Worm (Caenorhabditis elegans): ENCODE measurements around the gene C53B4.3.

Gene C53B4.3

ce11 chrIV:8947146-8947545 is 26.4 kb downstream of the C53B4.3 start (continued):
- TF ChIP-seq fkh-4 (tag; optimal IDR thresholded peaks at IDR 0.05; ENCODE audit: borderline replicate concordance) (no peak), ceh-88 (GFP tag; IDR thresholded peaks at IDR 0.05) (no peak), nhr-47 (tag; optimal IDR thresholded peaks at IDR 0.05) (peak; percentile 69), ces-1 (GFP tag; optimal IDR thresholded peaks at IDR 0.05) (no peak), unc-86 (tag; optimal IDR thresholded peaks at IDR 0.05) (peak; percentile 55), nhr-71 (tag; optimal IDR thresholded peaks at IDR 0.05) (peak; percentile 91), efl-3 (GFP tag; optimal IDR thresholded peaks at IDR 0.05) (no peak), swsn-7 (tag; optimal IDR thresholded peaks at IDR 0.05) (peak; percentile 42), pax-3 (tag; optimal IDR thresholded peaks at IDR 0.05) (peak; percentile 0), lir-3 (tag; optimal IDR thresholded peaks at IDR 0.05; ENCODE audit: poor library complexity) (peak; percentile 20), isw-1 (GFP tag; IDR thresholded peaks at IDR 0.05) (peak; percentile 20; the same call in 1 of the 2 replicates), lin-39 (tag; optimal IDR thresholded peaks at IDR 0.05) (peak; percentile 67), fkh-10 (GFP tag; optimal IDR thresholded peaks at IDR 0.05) (no peak), rnt-1 (tag; optimal IDR thresholded peaks at IDR 0.05) (peak; percentile 64), snu-23 (GFP tag; optimal IDR thresholded peaks at IDR 0.05) (peak; percentile 52), lin-14 (GFP tag; optimal IDR thresholded peaks at IDR 0.05) (peak; percentile 94), fkh-8 (tag; optimal IDR thresholded peaks at IDR 0.05) (peak; percentile 73), nhr-85 (tag) (no peak), efl-1 (optimal IDR thresholded peaks at IDR 0.05) (peak in 1 of 2 experiments; percentile 33), efl-1 (GFP tag; optimal IDR thresholded peaks at IDR 0.05 in 1 of 2) (peak; percentile 17 to 32)

- TF ChIP-seq unc-30 (tag; optimal IDR thresholded peaks at IDR 0.05): no peak
- peak; percentile 17 for TF ChIP-seq fkh-10 (GFP tag; optimal IDR thresholded peaks at IDR 0.05)
- TF ChIP-seq nhr-71 (tag; optimal IDR thresholded peaks at IDR 0.05): no peak
- TF ChIP-seq egl-13 (tag; optimal IDR thresholded peaks at IDR 0.05): no peak
- no peak for TF ChIP-seq nhr-77 (tag; optimal IDR thresholded peaks at IDR 0.05)
- TF ChIP-seq ceh-88 (GFP tag; IDR thresholded peaks at IDR 0.05): no peak
- no peak for TF ChIP-seq ces-1 (GFP tag; optimal IDR thresholded peaks at IDR 0.05)
- no peak for TF ChIP-seq tbx-2 (tag; optimal IDR thresholded peaks at IDR 0.05)
- peak; percentile 45 for TF ChIP-seq lin-14 (GFP tag; optimal IDR thresholded peaks at IDR 0.05)
These were observed 30.1 kb downstream of the C53B4.3 start for ce11 chrIV:8943430-8943829.

- TF ChIP-seq pqm-1 (tag; optimal IDR thresholded peaks at IDR 0.05) (no peak), unc-30 (tag; optimal IDR thresholded peaks at IDR 0.05) (no peak), C34B4.2 (tag; optimal IDR thresholded peaks at IDR 0.05) (no peak), egl-13 (tag; optimal IDR thresholded peaks at IDR 0.05) (no peak), unc-62 (GFP tag; optimal IDR thresholded peaks at IDR 0.05) (no peak)
These were observed 39.9 kb downstream of the C53B4.3 start, which contains the start of gene D1046.4 for ce11 chrIV:8933575-8933974. TSS of gene D1046.4 (plus strand) at chrIV:8933875.

- no peak for TF ChIP-seq ztf-11 (tag; optimal IDR thresholded peaks at IDR 0.05)
- no peak for TF ChIP-seq ztf-4 (tag; optimal IDR thresholded peaks at IDR 0.05)
- TF ChIP-seq sup-37 (GFP tag; optimal IDR thresholded peaks at IDR 0.05): no peak
- no peak for TF ChIP-seq tbx-2 (tag; optimal IDR thresholded peaks at IDR 0.05)
- TF ChIP-seq unc-98 (GFP tag; IDR thresholded peaks at IDR 0.05): no peak
- TF ChIP-seq ces-1 (GFP tag; optimal IDR thresholded peaks at IDR 0.05): no peak
- TF ChIP-seq pag-3 (tag; optimal IDR thresholded peaks at IDR 0.05; ENCODE audit: borderline replicate concordance, insufficient read depth): no peak
- TF ChIP-seq dsc-1 (tag; optimal IDR thresholded peaks at IDR 0.05): no peak
- no peak for TF ChIP-seq fkh-8 (tag; optimal IDR thresholded peaks at IDR 0.05)
- no peak for TF ChIP-seq nhr-84 (tag; optimal IDR thresholded peaks at IDR 0.05)
- TF ChIP-seq sox-4 (tag; optimal IDR thresholded peaks at IDR 0.05): no peak
- TF ChIP-seq nhr-20 (tag; optimal IDR thresholded peaks at IDR 0.05): no peak
- no peak for TF ChIP-seq rnt-1 (tag; optimal IDR thresholded peaks at IDR 0.05)
- TF ChIP-seq dpl-1 (GFP tag; optimal IDR thresholded peaks at IDR 0.05): no peak
- TF ChIP-seq nhr-28 (tag; optimal IDR thresholded peaks at IDR 0.05): no peak
- no peak for TF ChIP-seq ceh-88 (GFP tag; IDR thresholded peaks at IDR 0.05)
These were observed 43.5 kb downstream of the C53B4.3 start, which contains the start of the genes D1046.18 and slc-25A26 for ce11 chrIV:8929942-8930492. TSS of gene D1046.18 (plus strand) at chrIV:8930242. TSS of gene slc-25A26 (plus strand) at chrIV:8930442.

Measured in whole organism, L1 larva.